Worm (Caenorhabditis elegans): ENCODE data around the gene M03A1.8.

ce11 chrII:4557487-4557886 lies 2.6 kb upstream of the M03A1.8 start, which contains the start of gene M03A1.3:
- TF ChIP-seq lin-15B (tag; optimal IDR thresholded peaks at IDR 0.05), result no peak
- TF ChIP-seq ztf-11 (tag; optimal IDR thresholded peaks at IDR 0.05), result no peak
- TF ChIP-seq nhr-77 (tag; optimal IDR thresholded peaks at IDR 0.05), result no peak
- TF ChIP-seq nhr-237 (tag; optimal IDR thresholded peaks at IDR 0.05), result no peak
- no peak for TF ChIP-seq skn-1 (tag; optimal IDR thresholded peaks at IDR 0.05)
- no peak for TF ChIP-seq nhr-12 (tag; optimal IDR thresholded peaks at IDR 0.05)
